Worm (Caenorhabditis elegans) whole organism, L4/young adult: ENCODE results near the gene F59A1.13.

Experiments used
- W03F9.2 ChIP-seq: fragments of 150-350 bp; optimal IDR thresholded peaks from 2 replicates; lab custom pipeline; 2014; ENCODE audit warnings: missing biosample characterization, missing genetic modification characterization
- dao-5 ChIP-seq: sonication (generic microtip); optimal IDR thresholded peaks from 2 replicates; lab custom pipeline; 2016; ENCODE audit warnings: missing genotype, missing genetic modification characterization, moderate library complexity, missing compliant biosample characterization
- him-1 ChIP-seq: sonication (generic microtip); optimal IDR thresholded peaks from 2 replicates; lab custom pipeline; 2016; ENCODE audit warnings: missing genotype, missing genetic modification reagents, missing genetic modification characterization, missing compliant biosample characterization

ce11 chrV:17732516-17732915, 41.7 kb upstream of the F59A1.13 start, which contains the start of gene twk-42:
- TF ChIP-seq him-1 (tag; lab: Kevin White, UChicago) (no peak), W03F9.2 (tag; lab: Kevin White, UChicago) (no peak), dao-5 (tag; lab: Kevin White, UChicago) (no peak)
